2 fruit fly cellular contexts compared by ENCODE assay signal in genomic region chr2L:7270270-7270669, dm6.
A peak's percentile ranks its signal among the peaks of the same experiment; 100 is the strongest.
TF ChIP-seq lines count a peak whose summit lies in the region.

No protein-coding gene starts in this region.

TF ChIP-seq in whole organism, embryonic, 481 proteins besides CTCF, POLR2A, EP300 and RAD21 (continued from another document and continues in another):
- TF ChIP-seq CG34422 (GFP tag; IDR thresholded peaks at IDR 0.05; lab: Robert Waterston, UW) (peak; percentile 23; the same call in 1 of the 3 replicates), pros (GFP tag; optimal IDR thresholded peaks at IDR 0.05; lab: Kevin White, UChicago) (no peak), CG12104 (GFP tag; optimal IDR thresholded peaks at IDR 0.05; lab: Kevin White, UChicago) (peak; percentile 3), tap (tag; optimal IDR thresholded peaks at IDR 0.05; lab: Kevin White, UChicago) (peak; percentile 25), onecut (GFP tag; IDR thresholded peaks at IDR 0.05; lab: Robert Waterston, UW) (peak; percentile 39), fd96Cb (tag; optimal IDR thresholded peaks at IDR 0.05; lab: Kevin White, UChicago) (peak; percentile 68), CG17359 (tag; optimal IDR thresholded peaks at IDR 0.05; lab: Kevin White, UChicago) (peak; percentile 55), ems (GFP tag; optimal IDR thresholded peaks at IDR 0.05; lab: Kevin White, UChicago) (no peak), Hr39 (optimal IDR thresholded peaks at IDR 0.05; lab: Kevin White, UChicago) (no peak), gem (tag; optimal IDR thresholded peaks at IDR 0.05; lab: Kevin White, UChicago) (peak; percentile 82), dysf (GFP tag; IDR thresholded peaks at IDR 0.05; lab: Robert Waterston, UW) (no peak), Oli (tag; optimal IDR thresholded peaks at IDR 0.05; lab: Kevin White, UChicago) (peak; percentile 50), mirr (GFP tag; optimal IDR thresholded peaks at IDR 0.05; lab: Kevin White, UChicago) (no peak), Abd-B (GFP tag; optimal IDR thresholded peaks at IDR 0.05; lab: Kevin White, UChicago) (peak; percentile 30), CG3726 (GFP tag; IDR thresholded peaks at IDR 0.05; lab: Robert Waterston, UW) (0 out of 3 replicates have a peak, but pooled peaks have one; percentile 38), CG4730 (GFP tag; IDR thresholded peaks at IDR 0.05; lab: Robert Waterston, UW) (no peak), Fer3 (tag; optimal IDR thresholded peaks at IDR 0.05; lab: Kevin White, UChicago) (no peak), CG31441 (GFP tag; IDR thresholded peaks at IDR 0.05; lab: Robert Waterston, UW) (peak; percentile 68), CG10366 (GFP tag; IDR thresholded peaks at IDR 0.05; lab: Robert Waterston, UW) (no peak), Sin3A (optimal IDR thresholded peaks at IDR 0.05; lab: Kevin White, UChicago) (no peak), CG4617 (GFP tag; optimal IDR thresholded peaks at IDR 0.05; lab: Kevin White, UChicago; ENCODE audit: borderline replicate concordance) (no peak), row (GFP tag; IDR thresholded peaks at IDR 0.05; lab: Robert Waterston, UW) (peak; percentile 49; the same call in 2 of the 3 replicates), sc (optimal IDR thresholded peaks at IDR 0.05; lab: Kevin White, UChicago) (no peak), sc (GFP tag; optimal IDR thresholded peaks at IDR 0.05; lab: Kevin White, UChicago) (peak; percentile 27), CG10565 (GFP tag; optimal IDR thresholded peaks at IDR 0.05; lab: Kevin White, UChicago) (no peak), PHDP (tag; optimal IDR thresholded peaks at IDR 0.05; lab: Kevin White, UChicago) (peak; percentile 33), NC2β (GFP tag; optimal IDR thresholded peaks at IDR 0.05; lab: Kevin White, UChicago) (peak; percentile 4), Nf-YB (GFP tag; optimal IDR thresholded peaks at IDR 0.05; lab: Kevin White, UChicago) (peak; percentile 36), CG4707 (GFP tag; optimal IDR thresholded peaks at IDR 0.05; lab: Kevin White, UChicago) (no peak), CG1832 (GFP tag; optimal IDR thresholded peaks at IDR 0.05; lab: Kevin White, UChicago) (no peak), CG30020 (tag; optimal IDR thresholded peaks at IDR 0.05; lab: Kevin White, UChicago) (no peak), Stat92E (GFP tag; optimal IDR thresholded peaks at IDR 0.05; lab: Kevin White, UChicago) (peak in 1 of 3 experiments; percentile 58), CG18011 (GFP tag; optimal IDR thresholded peaks at IDR 0.05; lab: Kevin White, UChicago) (no peak), CG15073 (GFP tag; optimal IDR thresholded peaks at IDR 0.05; lab: Kevin White, UChicago) (no peak), exex (tag; optimal IDR thresholded peaks at IDR 0.05; lab: Kevin White, UChicago) (no peak), ac (GFP tag; optimal IDR thresholded peaks at IDR 0.05; lab: Kevin White, UChicago) (peak; percentile 33), Lhr (GFP tag; optimal IDR thresholded peaks at IDR 0.05; lab: Kevin White, UChicago) (peak; percentile 6), CG33557 (GFP tag; optimal IDR thresholded peaks at IDR 0.05; lab: Kevin White, UChicago) (peak; percentile 72), Asciz (GFP tag; optimal IDR thresholded peaks at IDR 0.05; lab: Kevin White, UChicago) (peak; percentile 55), zen (tag; optimal IDR thresholded peaks at IDR 0.05; lab: Kevin White, UChicago) (peak; percentile 69), seq (GFP tag; IDR thresholded peaks at IDR 0.05; lab: Robert Waterston, UW) (no peak), Doc3 (GFP tag; IDR thresholded peaks at IDR 0.05; lab: Robert Waterston, UW; ENCODE audit: partially characterized antibody) (no peak), ken (GFP tag; IDR thresholded peaks at IDR 0.05; lab: Robert Waterston, UW) (no peak), CG10462 (GFP tag; optimal IDR thresholded peaks at IDR 0.05; lab: Kevin White, UChicago) (no peak), CG10431 (GFP tag; optimal IDR thresholded peaks at IDR 0.05; lab: Kevin White, UChicago) (no peak), wdn (GFP tag; IDR thresholded peaks at IDR 0.05; lab: Robert Waterston, UW) (no peak), CG7963 (GFP tag; IDR thresholded peaks at IDR 0.05; lab: Robert Waterston, UW; ENCODE audit: partially characterized antibody) (no peak), gcm (GFP tag; optimal IDR thresholded peaks at IDR 0.05; lab: Kevin White, UChicago) (peak; percentile 50), Atf-2 (GFP tag; optimal IDR thresholded peaks at IDR 0.05; lab: Kevin White, UChicago) (no peak), CG10654 (GFP tag; optimal IDR thresholded peaks at IDR 0.05; lab: Kevin White, UChicago) (no peak), pan (optimal IDR thresholded peaks at IDR 0.05; lab: Kevin White, UChicago) (no peak), pan (GFP tag; optimal IDR thresholded peaks at IDR 0.05 in 1 of 2, IDR thresholded peaks at IDR 0.05 in 1 of 2) (peak in 1 of 2 experiments; percentile 7), Pdp1 (GFP tag; optimal IDR thresholded peaks at IDR 0.05; lab: Kevin White, UChicago) (peak in 1 of 2 experiments; percentile 24), nerfin-2 (GFP tag; IDR thresholded peaks at IDR 0.05; lab: Robert Waterston, UW; ENCODE audit: partially characterized antibody) (no peak), klu (GFP tag; IDR thresholded peaks at IDR 0.05; lab: Robert Waterston, UW) (no peak), CG11504 (tag; optimal IDR thresholded peaks at IDR 0.05; lab: Kevin White, UChicago) (peak; percentile 58), dmrt11E (tag; optimal IDR thresholded peaks at IDR 0.05; lab: Kevin White, UChicago) (peak; percentile 89), CG3407 (GFP tag; optimal IDR thresholded peaks at IDR 0.05; lab: Kevin White, UChicago) (peak; percentile 24), CG2712 (tag; optimal IDR thresholded peaks at IDR 0.05; lab: Kevin White, UChicago) (peak; percentile 84), CoRest (tag; optimal IDR thresholded peaks at IDR 0.05; lab: Kevin White, UChicago) (peak; percentile 45), ara (GFP tag; IDR thresholded peaks at IDR 0.05; lab: Robert Waterston, UW) (peak; percentile 65), CG14667 (GFP tag; IDR thresholded peaks at IDR 0.05; lab: Robert Waterston, UW) (no peak), Sox100B (GFP tag; optimal IDR thresholded peaks at IDR 0.05; lab: Kevin White, UChicago) (peak; percentile 35), abd-A (tag; optimal IDR thresholded peaks at IDR 0.05; lab: Kevin White, UChicago) (no peak), CG8765 (GFP tag; IDR thresholded peaks at IDR 0.05; lab: Robert Waterston, UW) (no peak), fd102C (GFP tag; optimal IDR thresholded peaks at IDR 0.05; lab: Kevin White, UChicago) (peak; percentile 10), twi (tag; optimal IDR thresholded peaks at IDR 0.05; lab: Kevin White, UChicago) (peak; percentile 45)

TF ChIP-seq in whole organism, prepupa, 60 proteins besides CTCF, POLR2A, EP300 and RAD21 (continued from another document):
- TF ChIP-seq vri (GFP tag; optimal IDR thresholded peaks at IDR 0.05; lab: Kevin White, UChicago): no peak
- TF ChIP-seq CG10669 (GFP tag; optimal IDR thresholded peaks at IDR 0.05; lab: Kevin White, UChicago): peak; percentile 19
- TF ChIP-seq Eip78C (GFP tag; lab: Kevin White, UChicago): peak; percentile 82
- peak; percentile 17 for TF ChIP-seq achi (GFP tag; optimal IDR thresholded peaks at IDR 0.05; lab: Kevin White, UChicago)
- no peak for TF ChIP-seq Blimp-1 (GFP tag; optimal IDR thresholded peaks at IDR 0.05; lab: Kevin White, UChicago)
- TF ChIP-seq CG7368 (GFP tag; optimal IDR thresholded peaks at IDR 0.05; lab: Kevin White, UChicago): no peak
- peak; percentile 8 for TF ChIP-seq CG34406 (GFP tag; optimal IDR thresholded peaks at IDR 0.05; lab: Kevin White, UChicago)
- TF ChIP-seq CG6163 (GFP tag; IDR thresholded peaks at IDR 0.05; lab: Robert Waterston, UW): peak; percentile 17; the same call in 1 of the 3 replicates
- TF ChIP-seq topi (GFP tag; optimal IDR thresholded peaks at IDR 0.05; lab: Kevin White, UChicago): peak; percentile 23
- TF ChIP-seq Met (GFP tag; optimal IDR thresholded peaks at IDR 0.05; lab: Kevin White, UChicago): peak; percentile 33
- peak; percentile 4 for TF ChIP-seq CG6792 (GFP tag; optimal IDR thresholded peaks at IDR 0.05; lab: Kevin White, UChicago)
- 0 out of 3 replicates have a peak, but pooled peaks have one; percentile 37 for TF ChIP-seq CG8119 (GFP tag; IDR thresholded peaks at IDR 0.05; lab: Robert Waterston, UW)
- TF ChIP-seq fkh (GFP tag; optimal IDR thresholded peaks at IDR 0.05; lab: Kevin White, UChicago): no peak
- peak; percentile 28; the same call in 1 of the 2 replicates for TF ChIP-seq CG15336 (GFP tag; IDR thresholded peaks at IDR 0.05; lab: Robert Waterston, UW)
- peak; percentile 18 for TF ChIP-seq Hr39 (GFP tag; optimal IDR thresholded peaks at IDR 0.05; lab: Kevin White, UChicago)
